Fruit fly (Drosophila melanogaster): Measurements from ENCODE around the gene Gr64f.

Gene Gr64f

dm6 chr3L:4007256-4007655 lies 28.3 kb upstream of the Gr64f start:
- TF ChIP-seq Jra (GFP tag; optimal IDR thresholded peaks at IDR 0.05) = no peak
- no peak for TF ChIP-seq rgr (GFP tag; optimal IDR thresholded peaks at IDR 0.05)
- TF ChIP-seq Vsx2 (GFP tag; optimal IDR thresholded peaks at IDR 0.05; ENCODE audit: partially characterized antibody) = no peak
- no peak for TF ChIP-seq sv (GFP tag; optimal IDR thresholded peaks at IDR 0.05)
- TF ChIP-seq HLH106 (tag; optimal IDR thresholded peaks at IDR 0.05) = no peak
- TF ChIP-seq tai (GFP tag; optimal IDR thresholded peaks at IDR 0.05) = no peak
- TF ChIP-seq GATAd (GFP tag; optimal IDR thresholded peaks at IDR 0.05) = no peak
- TF ChIP-seq jim (GFP tag; optimal IDR thresholded peaks at IDR 0.05) = no peak
- TF ChIP-seq OdsH (GFP tag; optimal IDR thresholded peaks at IDR 0.05) = no peak
- no peak for TF ChIP-seq Dif (GFP tag; optimal IDR thresholded peaks at IDR 0.05; ENCODE audit: partially characterized antibody)
- no peak for TF ChIP-seq Abd-B (GFP tag; optimal IDR thresholded peaks at IDR 0.05)
- no peak for TF ChIP-seq Mio (GFP tag; optimal IDR thresholded peaks at IDR 0.05)
- no peak for TF ChIP-seq pan (optimal IDR thresholded peaks at IDR 0.05)
- no peak for TF ChIP-seq Hnf4 (GFP tag; optimal IDR thresholded peaks at IDR 0.05)
- no peak for TF ChIP-seq dsf (GFP tag; optimal IDR thresholded peaks at IDR 0.05; ENCODE audit: borderline replicate concordance)
- TF ChIP-seq ey (GFP tag; optimal IDR thresholded peaks at IDR 0.05) = no peak
- no peak for TF ChIP-seq Hr78 (GFP tag; optimal IDR thresholded peaks at IDR 0.05)
- no peak for TF ChIP-seq Sp1 (GFP tag; optimal IDR thresholded peaks at IDR 0.05)
- no peak for TF ChIP-seq dl (GFP tag; optimal IDR thresholded peaks at IDR 0.05; ENCODE audit: insufficient read depth in 1 of 2, partially characterized antibody in 2 of 2)
- no peak for TF ChIP-seq fru (GFP tag; optimal IDR thresholded peaks at IDR 0.05)

dm6 chr3L:4010122-4010521 lies 25.5 kb upstream of the Gr64f start:
- TF ChIP-seq N (GFP tag; optimal IDR thresholded peaks at IDR 0.05) = no peak
- TF ChIP-seq Hr83 (GFP tag; optimal IDR thresholded peaks at IDR 0.05; ENCODE audit: poor library complexity, severe bottlenecking) = no peak
- TF ChIP-seq HLH106 (tag; optimal IDR thresholded peaks at IDR 0.05) = no peak
- TF ChIP-seq Rel (GFP tag; optimal IDR thresholded peaks at IDR 0.05) = no peak
- TF ChIP-seq Rel (tag; optimal IDR thresholded peaks at IDR 0.05) = no peak
- TF ChIP-seq jim (GFP tag; optimal IDR thresholded peaks at IDR 0.05) = no peak
- TF ChIP-seq br (GFP tag; optimal IDR thresholded peaks at IDR 0.05) = no peak
- TF ChIP-seq brk (GFP tag; optimal IDR thresholded peaks at IDR 0.05) = no peak
- TF ChIP-seq CG9705 (GFP tag; optimal IDR thresholded peaks at IDR 0.05) = no peak
- no peak for TF ChIP-seq CG32264 (GFP tag; optimal IDR thresholded peaks at IDR 0.05)
- TF ChIP-seq woc (GFP tag; optimal IDR thresholded peaks at IDR 0.05) = no peak
- no peak for TF ChIP-seq dmrt93B (GFP tag; optimal IDR thresholded peaks at IDR 0.05)
- TF ChIP-seq Abd-B (GFP tag; optimal IDR thresholded peaks at IDR 0.05) = no peak
- no peak for TF ChIP-seq Hr78 (GFP tag; optimal IDR thresholded peaks at IDR 0.05)
- TF ChIP-seq ey (GFP tag; optimal IDR thresholded peaks at IDR 0.05) = no peak
- TF ChIP-seq psq (GFP tag; optimal IDR thresholded peaks at IDR 0.05) = no peak
- no peak for TF ChIP-seq Dif (GFP tag; optimal IDR thresholded peaks at IDR 0.05; ENCODE audit: partially characterized antibody)

dm6 chr3L:4014349-4014748 lies 21.2 kb upstream of the Gr64f start:
- TF ChIP-seq h (GFP tag; optimal IDR thresholded peaks at IDR 0.05) (no peak), N (GFP tag; optimal IDR thresholded peaks at IDR 0.05) (no peak), Hr83 (GFP tag; optimal IDR thresholded peaks at IDR 0.05; ENCODE audit: poor library complexity, severe bottlenecking) (no peak), usp (GFP tag; optimal IDR thresholded peaks at IDR 0.05) (no peak), psq (GFP tag; optimal IDR thresholded peaks at IDR 0.05) (no peak), Mio (GFP tag; optimal IDR thresholded peaks at IDR 0.05) (no peak), Hnf4 (GFP tag; optimal IDR thresholded peaks at IDR 0.05) (no peak), rgr (GFP tag; optimal IDR thresholded peaks at IDR 0.05) (no peak), ey (GFP tag; optimal IDR thresholded peaks at IDR 0.05) (no peak), tai (GFP tag; optimal IDR thresholded peaks at IDR 0.05) (no peak)

dm6 chr3L:4016754-4017153 lies 18.8 kb upstream of the Gr64f start:
- TF ChIP-seq Rel (GFP tag; optimal IDR thresholded peaks at IDR 0.05) (no peak), Rel (tag; optimal IDR thresholded peaks at IDR 0.05) (no peak), Abd-B (GFP tag; optimal IDR thresholded peaks at IDR 0.05) (no peak), sage (GFP tag; optimal IDR thresholded peaks at IDR 0.05) (no peak), br (GFP tag; optimal IDR thresholded peaks at IDR 0.05) (no peak), sv (GFP tag; optimal IDR thresholded peaks at IDR 0.05) (no peak), rgr (GFP tag; optimal IDR thresholded peaks at IDR 0.05) (no peak), Dfd (GFP tag; optimal IDR thresholded peaks at IDR 0.05) (no peak), jim (GFP tag; optimal IDR thresholded peaks at IDR 0.05) (no peak), tai (GFP tag; optimal IDR thresholded peaks at IDR 0.05) (no peak)
